Fruit fly (Drosophila melanogaster) whole organism, pupa: ENCODE data around the gene RASSF8.

ENCODE experiments used
- CG10348 ChIP-seq: fragments of 200-800 bp; sonication (Bioruptor generic); IDR thresholded peaks from 2 replicates; pipeline ENCODE4 v1.3.6; 2022; ENCODE audit warnings: missing biosample characterization, missing genetic modification characterization
- CG12605 ChIP-seq: fragments of 200-800 bp; sonication (Bioruptor generic); IDR thresholded peaks from 2 replicates; pipeline ENCODE4 v1.3.6; 2022; ENCODE audit warnings: missing biosample characterization, missing genetic modification characterization
- CG13204 ChIP-seq: fragments of 200-800 bp; sonication (Bioruptor generic); optimal IDR thresholded peaks from 2 replicates; lab custom pipeline; 2018; ENCODE audit warnings: missing biosample characterization, mild to moderate bottlenecking, missing genetic modification characterization, moderate library complexity
- CG14655 ChIP-seq: fragments of 200-800 bp; sonication (Bioruptor generic); optimal IDR thresholded peaks from 3 replicates; lab custom pipeline; 2017; ENCODE audit warnings: mild to moderate bottlenecking, missing biosample characterization, missing genetic modification reagents, missing genetic modification characterization
- CG15710 ChIP-seq: fragments of 200-800 bp; sonication (Bioruptor generic); optimal IDR thresholded peaks from 2 replicates; lab custom pipeline; 2018; ENCODE audit warnings: missing biosample characterization, mild to moderate bottlenecking, missing genetic modification characterization, moderate library complexity
- CG17806 ChIP-seq: fragments of 200-800 bp; sonication (Bioruptor generic); optimal IDR thresholded peaks from 2 replicates; lab custom pipeline; 2018; ENCODE audit warnings: missing biosample characterization, mild to moderate bottlenecking, missing genetic modification characterization, moderate library complexity
- CG32121 ChIP-seq: fragments of 200-800 bp; sonication (Bioruptor generic); IDR thresholded peaks from 2 replicates; pipeline ENCODE4 v1.3.6; 2022; ENCODE audit warnings: missing biosample characterization, missing genetic modification characterization
- CG34367 ChIP-seq: fragments of 200-800 bp; sonication (Bioruptor generic); optimal IDR thresholded peaks from 2 replicates; lab custom pipeline; 2018; ENCODE audit warnings: missing biosample characterization, mild to moderate bottlenecking, missing genetic modification characterization
- CG4496 ChIP-seq: fragments of 200-800 bp; sonication (Bioruptor generic); IDR thresholded peaks from 3 replicates; pipeline ENCODE4 v1.3.6; 2022; ENCODE audit warnings: missing biosample characterization, missing genetic modification characterization
- CG8159 ChIP-seq: fragments of 200-800 bp; sonication (Bioruptor generic); optimal IDR thresholded peaks from 3 replicates; lab custom pipeline; 2018; ENCODE audit warnings: missing biosample characterization, mild to moderate bottlenecking, missing genetic modification characterization, moderate library complexity
- CG8301 ChIP-seq: fragments of 200-800 bp; sonication (Bioruptor generic); optimal IDR thresholded peaks from 2 replicates; lab custom pipeline; 2018; ENCODE audit warnings: missing biosample characterization, mild to moderate bottlenecking, missing genetic modification characterization
- CG9948 ChIP-seq: fragments of 200-800 bp; sonication (Bioruptor generic); optimal IDR thresholded peaks from 2 replicates; lab custom pipeline; 2018; ENCODE audit warnings: missing biosample characterization, mild to moderate bottlenecking, missing genetic modification characterization, moderate library complexity
- D1 ChIP-seq: fragments of 200-800 bp; sonication (Bioruptor generic); optimal IDR thresholded peaks from 2 replicates; lab custom pipeline; 2018; ENCODE audit warnings: missing biosample characterization, mild to moderate bottlenecking, missing genetic modification characterization, moderate library complexity
- EcR ChIP-seq: fragments of 200-800 bp; sonication (Bioruptor generic); optimal IDR thresholded peaks from 3 replicates; lab custom pipeline; 2019; ENCODE audit warnings: missing biosample characterization, missing genetic modification characterization, mild to moderate bottlenecking, moderate library complexity, missing genetic modification reagents
- Ets98B ChIP-seq: fragments of 200-800 bp; sonication (Bioruptor generic); IDR thresholded peaks from 2 replicates; pipeline ENCODE4 v1.3.6; 2022; ENCODE audit warnings: missing biosample characterization, missing genetic modification characterization
- Pif1A ChIP-seq: fragments of 200-800 bp; sonication (Bioruptor generic); optimal IDR thresholded peaks from 3 replicates; lab custom pipeline; 2016; ENCODE audit warnings: missing biosample characterization, missing genetic modification characterization
- Pif1B ChIP-seq: fragments of 200-800 bp; sonication (Bioruptor generic); optimal IDR thresholded peaks from 3 replicates; lab custom pipeline; 2016; ENCODE audit warnings: missing biosample characterization, missing genetic modification characterization
- Snoo ChIP-seq: fragments of 200-800 bp; sonication (Bioruptor generic); optimal IDR thresholded peaks from 3 replicates; lab custom pipeline; 2017; ENCODE audit warnings: missing biosample characterization, mild to moderate bottlenecking, missing genetic modification characterization, inconsistent platforms
- fd96Ca ChIP-seq: fragments of 200-800 bp; sonication (Bioruptor generic); IDR thresholded peaks from 3 replicates; pipeline ENCODE4 v1.3.6; 2022; ENCODE audit warnings: missing biosample characterization, missing genetic modification characterization
- gl ChIP-seq: fragments of 200-800 bp; sonication (Bioruptor generic); optimal IDR thresholded peaks from 2 replicates; lab custom pipeline; 2018; ENCODE audit warnings: missing biosample characterization, mild to moderate bottlenecking, missing genetic modification characterization
- rn ChIP-seq: fragments of 200-800 bp; sonication (Bioruptor generic); IDR thresholded peaks from 2 replicates; pipeline ENCODE4 v1.3.6; 2022; ENCODE audit warnings: missing biosample characterization, missing genetic modification characterization

RASSF8 gene

dm6 chr3R:25628657-25629056 is 32.9 kb upstream of the RASSF8 start:
- TF ChIP-seq CG8159 (tag; lab: Kevin White, UChicago) = no peak
- no peak for TF ChIP-seq CG17806
- no peak for TF ChIP-seq CG12605 (GFP tag; lab: Robert Waterston, UW)
- TF ChIP-seq CG15710 (tag; lab: Kevin White, UChicago) = no peak
- TF ChIP-seq CG34367 (tag; lab: Kevin White, UChicago) = no peak

DNA sequence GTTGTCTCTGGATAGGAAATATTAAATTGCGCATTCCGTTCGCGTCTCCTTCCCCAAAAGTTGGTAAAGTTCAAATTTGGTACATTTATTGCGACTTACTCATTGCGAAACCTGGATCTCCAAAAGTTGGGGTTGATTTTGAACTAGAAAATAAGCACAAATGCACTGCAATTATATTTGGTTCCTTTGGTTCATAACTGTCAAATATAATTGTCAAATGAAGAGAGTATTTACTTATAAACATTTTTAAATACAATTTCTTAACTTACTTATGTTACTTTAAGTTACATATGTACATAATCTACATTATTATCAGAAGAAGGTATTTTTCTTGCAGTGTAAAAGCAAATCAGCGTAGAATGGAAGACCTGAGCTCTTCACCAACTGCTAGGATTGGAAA is 31.1 kb upstream of the RASSF8 start:
- no peak for TF ChIP-seq D1 (tag; lab: Kevin White, UChicago)
- no peak for TF ChIP-seq CG10348
- no peak for TF ChIP-seq Ets98B (GFP tag; lab: Robert Waterston, UW)
- no peak for TF ChIP-seq rn (GFP tag; lab: Robert Waterston, UW)
- TF ChIP-seq CG15710 (tag; lab: Kevin White, UChicago) = no peak
- TF ChIP-seq CG8159 (tag; lab: Kevin White, UChicago) = no peak
- no peak for TF ChIP-seq gl
- TF ChIP-seq fd96Ca (GFP tag; lab: Robert Waterston, UW) = no peak
- no peak for TF ChIP-seq Snoo
- TF ChIP-seq CG9948 (tag; lab: Kevin White, UChicago) = no peak

DNA sequence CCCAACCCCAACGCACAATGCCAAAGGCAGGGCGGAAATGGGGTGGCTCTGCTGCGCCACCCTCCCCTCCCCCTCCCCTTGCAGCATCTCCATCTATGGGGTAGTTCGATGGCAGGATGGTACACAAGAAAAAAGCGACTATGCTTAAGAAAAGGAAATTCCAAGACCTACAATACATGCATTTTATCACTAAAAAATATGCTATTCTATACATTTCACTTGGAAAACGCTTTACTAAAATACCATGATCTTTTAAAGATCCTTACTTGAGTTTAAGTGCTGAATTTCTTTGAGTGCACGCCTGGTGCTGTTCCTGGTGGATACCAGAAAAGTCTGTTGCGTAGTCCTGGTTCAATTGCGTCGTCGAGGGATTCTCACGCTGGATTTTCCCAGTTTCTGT is 30.5 kb upstream of the RASSF8 start:
- TF ChIP-seq CG32121 (GFP tag; lab: Robert Waterston, UW) = no peak
- TF ChIP-seq CG8159 (tag; lab: Kevin White, UChicago) = peak; percentile 58
- TF ChIP-seq CG15710 (tag; lab: Kevin White, UChicago) = peak; percentile 28
- TF ChIP-seq gl = no peak
- peak; percentile 22 for TF ChIP-seq CG17806
- TF ChIP-seq Ets98B (GFP tag; lab: Robert Waterston, UW) = no peak
- TF ChIP-seq CG14655 (GFP tag; lab: Kevin White, UChicago) = no peak
- peak; percentile 7 for TF ChIP-seq CG9948 (tag; lab: Kevin White, UChicago)

DNA sequence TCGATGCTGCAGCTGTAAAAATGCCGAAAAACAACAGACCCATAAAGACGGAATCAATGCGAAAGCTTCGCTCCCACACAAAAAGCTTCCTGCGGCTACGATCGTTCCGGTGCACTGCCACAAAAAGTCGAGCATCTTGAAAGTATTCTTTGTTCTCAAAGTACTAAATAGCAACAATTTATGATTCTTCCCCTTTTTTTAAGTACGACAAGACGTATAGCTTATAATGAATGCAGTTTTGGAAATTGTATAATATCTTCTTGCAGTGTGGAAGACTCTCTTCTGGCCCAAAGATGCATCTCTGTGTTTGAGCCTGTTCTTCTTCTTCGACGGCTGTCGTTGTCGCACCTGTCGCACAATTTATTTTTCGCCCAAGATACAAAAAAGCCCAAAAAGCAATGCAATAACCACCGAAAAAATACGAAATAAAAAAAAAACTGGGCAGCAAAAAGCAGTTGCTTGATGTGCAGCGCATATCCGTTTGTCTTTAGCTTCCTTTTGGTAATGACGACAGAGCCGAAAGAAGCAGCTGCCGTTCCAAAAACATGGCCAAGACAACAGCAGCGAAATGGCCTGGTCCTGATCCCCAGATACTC is 27.6 kb upstream of the RASSF8 start:
- TF ChIP-seq CG8159 (tag; lab: Kevin White, UChicago) (peak; percentile 32), CG32121 (GFP tag; lab: Robert Waterston, UW) (no peak), CG12605 (GFP tag; lab: Robert Waterston, UW) (no peak), gl (no peak), Pif1B (peak; percentile 56), Pif1A (GFP tag; lab: Kevin White, UChicago) (peak; percentile 53), Ets98B (GFP tag; lab: Robert Waterston, UW) (no peak), CG17806 (peak; percentile 16), CG8301 (tag; lab: Kevin White, UChicago) (peak; percentile 6), CG9948 (tag; lab: Kevin White, UChicago) (no peak), CG13204 (GFP tag; lab: Kevin White, UChicago) (no peak), rn (GFP tag; lab: Robert Waterston, UW) (no peak), EcR (GFP tag; lab: Kevin White, UChicago) (no peak), D1 (tag; lab: Kevin White, UChicago) (no peak), CG15710 (tag; lab: Kevin White, UChicago) (no peak), CG4496 (GFP tag; lab: Robert Waterston, UW) (no peak), CG14655 (GFP tag; lab: Kevin White, UChicago) (peak; percentile 9), Snoo (peak; percentile 69), fd96Ca (GFP tag; lab: Robert Waterston, UW) (no peak), CG10348 (no peak), CG34367 (tag; lab: Kevin White, UChicago) (no peak)
- TF ChIP-seq, all 21 proteins: peak for 7

DNA sequence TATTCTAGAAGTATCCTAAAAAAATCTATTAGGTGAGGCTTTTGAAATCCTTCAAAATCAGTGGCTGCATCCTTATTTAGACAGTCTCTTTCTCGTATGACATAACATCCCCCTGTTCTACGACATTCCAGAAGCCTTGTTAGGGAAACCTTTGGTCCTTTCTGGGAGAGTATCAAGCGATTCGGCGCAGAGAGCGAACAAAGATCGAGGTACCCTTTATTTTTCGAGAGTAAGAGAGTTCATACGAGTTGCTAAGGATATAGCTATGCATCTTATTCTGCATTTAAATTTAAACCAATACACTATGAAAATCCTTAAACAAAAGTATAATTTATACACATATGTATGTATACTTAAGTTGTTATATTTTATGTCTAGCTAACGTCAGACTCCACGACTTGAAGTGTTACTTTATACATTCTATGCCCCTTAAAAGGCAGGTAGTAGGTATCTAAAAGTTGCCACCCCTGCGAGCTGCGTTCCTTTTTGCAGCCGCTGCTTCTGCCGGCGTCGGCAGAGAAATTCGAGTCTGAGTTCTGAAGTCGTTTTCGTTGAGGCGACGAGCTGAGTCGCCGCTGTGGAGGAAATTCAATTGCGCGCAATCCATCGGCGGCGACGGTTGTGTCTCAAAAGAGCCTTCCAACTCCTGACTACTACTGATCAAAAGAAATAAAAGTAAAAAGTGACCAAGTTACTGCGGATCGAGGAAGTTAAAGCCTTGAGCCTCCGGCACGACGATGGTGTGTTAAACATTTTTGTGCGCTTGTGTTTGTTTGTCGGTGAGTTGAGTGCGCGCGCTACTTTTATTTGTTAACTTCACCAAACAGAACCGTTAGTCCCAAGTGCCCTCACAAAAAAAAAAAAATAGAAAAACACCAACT is 24.1 kb upstream of the RASSF8 start, which contains the start of gene jigr1:
Gene jigr1 (plus strand): TSS at position 550 of the 881 bp plus-strand sequence.
- TF ChIP-seq rn (GFP tag; lab: Robert Waterston, UW) (no peak), CG15710 (tag; lab: Kevin White, UChicago) (peak; percentile 60), fd96Ca (GFP tag; lab: Robert Waterston, UW) (no peak), CG34367 (tag; lab: Kevin White, UChicago) (peak; percentile 64), CG12605 (GFP tag; lab: Robert Waterston, UW) (no peak), Ets98B (GFP tag; lab: Robert Waterston, UW) (no peak), EcR (GFP tag; lab: Kevin White, UChicago) (no peak), CG14655 (GFP tag; lab: Kevin White, UChicago) (peak; percentile 65), CG8159 (tag; lab: Kevin White, UChicago) (peak; percentile 71), CG32121 (GFP tag; lab: Robert Waterston, UW) (no peak), Snoo (peak; percentile 56), Pif1A (GFP tag; lab: Kevin White, UChicago) (peak; percentile 64), Pif1B (peak; percentile 73), CG13204 (GFP tag; lab: Kevin White, UChicago) (peak; percentile 42), CG4496 (GFP tag; lab: Robert Waterston, UW) (peak; percentile 46; the same call in 1 of the 3 replicates), gl (peak; percentile 17), CG10348 (no peak), CG9948 (tag; lab: Kevin White, UChicago) (peak; percentile 67), D1 (tag; lab: Kevin White, UChicago) (no peak), CG8301 (tag; lab: Kevin White, UChicago) (peak; percentile 61), CG17806 (peak; percentile 68)
